Fruit fly (Drosophila melanogaster) whole organism, prepupa: ENCODE data around the gene CG18586.

Source experiments
- Blimp-1 ChIP-seq: fragments of 200-800 bp; sonication (Bioruptor generic); optimal IDR thresholded peaks from 3 replicates; lab custom pipeline; 2017; ENCODE audit warnings: missing biosample characterization, missing genetic modification characterization, mild to moderate bottlenecking, moderate library complexity, missing genetic modification reagents
- CG10631 ChIP-seq: fragments of 200-800 bp; sonication (Bioruptor generic); optimal IDR thresholded peaks from 2 replicates; lab custom pipeline; 2016; ENCODE audit warnings: missing biosample characterization, missing genetic modification characterization
- CG10669 ChIP-seq: fragments of 200-800 bp; sonication (Bioruptor generic); optimal IDR thresholded peaks from 3 replicates; lab custom pipeline; 2018; ENCODE audit warnings: missing biosample characterization, mild to moderate bottlenecking, missing genetic modification characterization, moderate library complexity
- CG11294 ChIP-seq: fragments of 200-800 bp; sonication (Bioruptor generic); IDR thresholded peaks from 2 replicates; pipeline ENCODE4 v1.3.6; 2022; ENCODE audit warnings: missing biosample characterization, missing genetic modification characterization
- CG11762 ChIP-seq: fragments of 200-800 bp; sonication (Bioruptor generic); optimal IDR thresholded peaks from 3 replicates; lab custom pipeline; 2016; ENCODE audit warnings: missing biosample characterization, missing genetic modification characterization; ENCODE audit not compliant: insufficient read depth
- CG11902 ChIP-seq: fragments of 200-800 bp; sonication (Bioruptor generic); optimal IDR thresholded peaks from 3 replicates; lab custom pipeline; 2016; ENCODE audit warnings: missing biosample characterization, missing genetic modification characterization
- CG1621 ChIP-seq: fragments of 200-800 bp; sonication (Bioruptor generic); optimal IDR thresholded peaks from 3 replicates; lab custom pipeline; 2018; ENCODE audit warnings: missing biosample characterization, mild to moderate bottlenecking, missing genetic modification characterization
- CG3032 ChIP-seq: fragments of 200-800 bp; optimal IDR thresholded peaks from 2 replicates; lab custom pipeline; 2019; ENCODE audit warnings: missing biosample characterization, mild to moderate bottlenecking, missing genetic modification characterization, moderate library complexity
- CG32006 ChIP-seq: fragments of 200-800 bp; sonication (Bioruptor generic); optimal IDR thresholded peaks from 3 replicates; lab custom pipeline; 2017; ENCODE audit warnings: missing biosample characterization, mild to moderate bottlenecking, missing genetic modification characterization
- CG34406 ChIP-seq: fragments of 200-800 bp; sonication (Bioruptor generic); optimal IDR thresholded peaks from 3 replicates; lab custom pipeline; 2016; ENCODE audit warnings: missing biosample characterization, missing genetic modification characterization
- CG3919 ChIP-seq: fragments of 200-800 bp; sonication (Bioruptor generic); optimal IDR thresholded peaks from 3 replicates; lab custom pipeline; 2016; ENCODE audit warnings: missing biosample characterization, missing genetic modification characterization
- CG4318 ChIP-seq: fragments of 200-800 bp; sonication (Bioruptor generic); optimal IDR thresholded peaks from 3 replicates; lab custom pipeline; 2017; ENCODE audit warnings: missing biosample characterization, mild to moderate bottlenecking, missing genetic modification characterization
- CG6792 ChIP-seq: fragments of 200-800 bp; sonication (Bioruptor generic); optimal IDR thresholded peaks from 3 replicates; lab custom pipeline; 2016; ENCODE audit warnings: missing biosample characterization, missing genetic modification characterization
- CG6808 ChIP-seq: fragments of 200-800 bp; sonication (Bioruptor generic); optimal IDR thresholded peaks from 3 replicates; lab custom pipeline; 2017; ENCODE audit warnings: missing biosample characterization, missing genetic modification characterization, mild to moderate bottlenecking, moderate library complexity, missing genetic modification reagents
- CG7368 ChIP-seq: fragments of 200-800 bp; sonication (Bioruptor generic); optimal IDR thresholded peaks from 3 replicates; lab custom pipeline; 2016; ENCODE audit warnings: missing biosample characterization, missing genetic modification characterization
- CG8119 ChIP-seq: fragments of 200-800 bp; sonication (Bioruptor generic); IDR thresholded peaks from 3 replicates; pipeline ENCODE4 v1.3.6; 2022; ENCODE audit warnings: missing biosample characterization, missing genetic modification characterization
- CG8319 ChIP-seq: fragments of 200-800 bp; sonication (Bioruptor generic); optimal IDR thresholded peaks from 3 replicates; lab custom pipeline; 2016; ENCODE audit warnings: missing biosample characterization, missing genetic modification characterization
- CG8632 ChIP-seq: fragments of 200-800 bp; sonication (Bioruptor generic); optimal IDR thresholded peaks from 3 replicates; lab custom pipeline; 2016; ENCODE audit warnings: missing biosample characterization, missing genetic modification characterization
- CG9139 ChIP-seq: fragments of 200-800 bp; sonication (Bioruptor generic); optimal IDR thresholded peaks from 3 replicates; lab custom pipeline; 2017; ENCODE audit warnings: missing biosample characterization, mild to moderate bottlenecking, missing genetic modification characterization
- Eip75B ChIP-seq: fragments of 200-800 bp; sonication (Bioruptor generic); optimal IDR thresholded peaks from 3 replicates; lab custom pipeline; 2016; ENCODE audit warnings: missing biosample characterization, missing genetic modification characterization
- Eip78C ChIP-seq: fragments of 200-800 bp; sonication (Bioruptor generic); peaks from one replicate; lab custom pipeline; 2016; ENCODE audit warnings: missing biosample characterization, missing genetic modification characterization
- Ets96B ChIP-seq: fragments of 200-800 bp; optimal IDR thresholded peaks from 2 replicates; lab custom pipeline; 2019; ENCODE audit warnings: missing biosample characterization, mild to moderate bottlenecking, missing genetic modification characterization, moderate library complexity
- Hr38 ChIP-seq: sonication (Bioruptor generic); optimal IDR thresholded peaks from 2 replicates; lab custom pipeline; 2016; ENCODE audit warnings: missing biosample characterization, missing genetic modification characterization
- Hr39 ChIP-seq: fragments of 200-800 bp; sonication (Bioruptor generic); optimal IDR thresholded peaks from 2 replicates; lab custom pipeline; 2016; ENCODE audit warnings: missing biosample characterization, missing genetic modification characterization
- Hr4 ChIP-seq: fragments of 200-800 bp; sonication (Bioruptor generic); optimal IDR thresholded peaks from 3 replicates; lab custom pipeline; 2016; ENCODE audit warnings: missing biosample characterization, missing genetic modification characterization
- Lpt ChIP-seq: fragments of 200-800 bp; sonication (Bioruptor generic); optimal IDR thresholded peaks from 3 replicates; lab custom pipeline; 2016; ENCODE audit warnings: missing biosample characterization, missing genetic modification characterization
- Met ChIP-seq: fragments of 200-800 bp; sonication (Bioruptor generic); optimal IDR thresholded peaks from 3 replicates; lab custom pipeline; 2016; ENCODE audit warnings: missing biosample characterization, missing genetic modification characterization
- OdsH ChIP-seq: fragments of 200-800 bp; sonication (Bioruptor generic); optimal IDR thresholded peaks from 3 replicates; lab custom pipeline; 2016; ENCODE audit warnings: missing biosample characterization, missing genetic modification characterization
- Smox ChIP-seq: fragments of 200-800 bp; sonication (Bioruptor generic); optimal IDR thresholded peaks from 3 replicates; lab custom pipeline; 2016; ENCODE audit warnings: missing biosample characterization, missing genetic modification characterization
- Sox102F ChIP-seq: fragments of 200-800 bp; sonication (Bioruptor generic); optimal IDR thresholded peaks from 2 replicates; lab custom pipeline; 2016; ENCODE audit warnings: missing biosample characterization, mild to moderate bottlenecking, missing genetic modification characterization
- Sox14 ChIP-seq: fragments of 200-800 bp; sonication (Bioruptor generic); optimal IDR thresholded peaks from 3 replicates; lab custom pipeline; 2016; ENCODE audit warnings: missing biosample characterization, missing genetic modification characterization
- achi ChIP-seq: fragments of 200-800 bp; sonication (Bioruptor generic); optimal IDR thresholded peaks from 3 replicates; lab custom pipeline; 2016; ENCODE audit warnings: missing biosample characterization, missing genetic modification characterization
- acj6 ChIP-seq: fragments of 200-800 bp; sonication (Bioruptor generic); optimal IDR thresholded peaks from 3 replicates; lab custom pipeline; 2016; ENCODE audit warnings: missing biosample characterization, missing genetic modification characterization
- cyc ChIP-seq: fragments of 200-800 bp; sonication (Bioruptor generic); optimal IDR thresholded peaks from 3 replicates; lab custom pipeline; 2016; ENCODE audit warnings: missing biosample characterization, missing genetic modification characterization
- dac ChIP-seq: fragments of 200-800 bp; sonication (Bioruptor generic); optimal IDR thresholded peaks from 2 replicates; lab custom pipeline; 2017; ENCODE audit warnings: missing biosample characterization, mild to moderate bottlenecking, missing genetic modification characterization
- dsx ChIP-seq: fragments of 200-800 bp; optimal IDR thresholded peaks from 3 replicates; lab custom pipeline; 2019; ENCODE audit warnings: missing biosample characterization, mild to moderate bottlenecking, missing genetic modification characterization, moderate library complexity; ENCODE audit not compliant: poor library complexity, severe bottlenecking
- esn ChIP-seq: fragments of 200-800 bp; sonication (Bioruptor generic); optimal IDR thresholded peaks from 2 replicates; lab custom pipeline; 2016; ENCODE audit warnings: missing biosample characterization, mild to moderate bottlenecking, missing genetic modification characterization, moderate library complexity
- fd59A ChIP-seq: fragments of 200-800 bp; sonication (Bioruptor generic); optimal IDR thresholded peaks from 2 replicates; lab custom pipeline; 2017; ENCODE audit warnings: missing biosample characterization, mild to moderate bottlenecking, missing genetic modification characterization, missing genetic modification reagents
- fd85E ChIP-seq: fragments of 200-800 bp; sonication (Bioruptor generic); optimal IDR thresholded peaks from 3 replicates; lab custom pipeline; 2016; ENCODE audit warnings: missing biosample characterization, missing genetic modification characterization
- fkh ChIP-seq: fragments of 200-800 bp; sonication (Bioruptor generic); optimal IDR thresholded peaks from 3 replicates; lab custom pipeline; 2017; ENCODE audit warnings: missing biosample characterization, mild to moderate bottlenecking, missing genetic modification characterization, moderate library complexity
- net ChIP-seq: fragments of 200-800 bp; sonication (Bioruptor generic); optimal IDR thresholded peaks from 3 replicates; lab custom pipeline; 2016; ENCODE audit warnings: missing biosample characterization, missing genetic modification characterization
- pdm3 ChIP-seq: fragments of 200-800 bp; sonication (Bioruptor generic); optimal IDR thresholded peaks from 3 replicates; lab custom pipeline; 2016; ENCODE audit warnings: missing biosample characterization, missing genetic modification characterization
- spab ChIP-seq: fragments of 200-800 bp; sonication (Bioruptor generic); optimal IDR thresholded peaks from 2 replicates; lab custom pipeline; 2017; ENCODE audit warnings: missing biosample characterization, mild to moderate bottlenecking, missing genetic modification characterization, missing genetic modification reagents
- ss ChIP-seq, 2 experiments: fragments of 200-800 bp; sonication (Bioruptor generic); optimal IDR thresholded peaks; 2 replicates in 1 of 2; 3 replicates in 1 of 2; lab custom pipeline; 2017 to 2018; ENCODE audit warnings: mild to moderate bottlenecking in 2 of 2, missing biosample characterization in 2 of 2, missing genetic modification characterization in 2 of 2, moderate library complexity in 1 of 2
- svp ChIP-seq: fragments of 200-800 bp; sonication (Bioruptor generic); peaks from one replicate; lab custom pipeline; 2016; ENCODE audit warnings: missing biosample characterization, missing genetic modification characterization
- topi ChIP-seq: fragments of 200-800 bp; sonication (Bioruptor generic); optimal IDR thresholded peaks from 3 replicates; lab custom pipeline; 2016; ENCODE audit warnings: missing biosample characterization, missing genetic modification characterization
- vri ChIP-seq: fragments of 200-800 bp; sonication (Bioruptor generic); optimal IDR thresholded peaks from 3 replicates; lab custom pipeline; 2016; ENCODE audit warnings: missing biosample characterization, mild to moderate bottlenecking, missing genetic modification characterization

The CG18586 gene

dm6 chr3L:5840847-5841246 is 32.3 kb upstream of the CG18586 start (continued):
- TF ChIP-seq CG3919 (GFP tag; lab: Kevin White, UChicago) (peak; percentile 4), CG32006 (GFP tag; lab: Kevin White, UChicago) (peak; percentile 31), spab (GFP tag; lab: Kevin White, UChicago) (peak; percentile 4), net (GFP tag; lab: Kevin White, UChicago) (no peak), CG8632 (GFP tag; lab: Kevin White, UChicago) (no peak), CG7368 (no peak), svp (GFP tag; lab: Kevin White, UChicago) (peak; percentile 53), ss (GFP tag; optimal IDR thresholded peaks at IDR 0.05; lab: Kevin White, UChicago) (no peak), dac (GFP tag; lab: Kevin White, UChicago) (no peak), Eip75B (GFP tag; lab: Kevin White, UChicago) (peak; percentile 12), fkh (GFP tag; lab: Kevin White, UChicago) (no peak), Blimp-1 (GFP tag; lab: Kevin White, UChicago) (no peak), CG6792 (GFP tag; lab: Kevin White, UChicago) (peak; percentile 3), CG8319 (GFP tag; lab: Kevin White, UChicago) (no peak), CG11902 (GFP tag; lab: Kevin White, UChicago) (peak; percentile 2), Hr39 (GFP tag; lab: Kevin White, UChicago) (peak; percentile 7), CG8119 (GFP tag; lab: Robert Waterston, UW) (no peak), esn (peak; percentile 32), Met (GFP tag; lab: Kevin White, UChicago) (no peak), Ets96B (tag; lab: Kevin White, UChicago) (peak; percentile 38), CG10631 (GFP tag; lab: Kevin White, UChicago) (peak; percentile 33), Sox102F (no peak), Sox14 (GFP tag; lab: Kevin White, UChicago) (no peak), CG34406 (GFP tag; lab: Kevin White, UChicago) (no peak), cyc (GFP tag; lab: Kevin White, UChicago) (peak; percentile 40), CG3032 (tag; lab: Kevin White, UChicago) (peak; percentile 42), CG11762 (GFP tag; lab: Kevin White, UChicago) (no peak), OdsH (GFP tag; lab: Kevin White, UChicago) (peak; percentile 28), Hr4 (GFP tag; lab: Kevin White, UChicago) (no peak), Hr38 (GFP tag; lab: Kevin White, UChicago) (no peak), vri (GFP tag; lab: Kevin White, UChicago) (no peak), acj6 (GFP tag; lab: Kevin White, UChicago) (peak; percentile 27), CG4318 (GFP tag; lab: Kevin White, UChicago) (no peak), dsx (no peak), CG9139 (GFP tag; lab: Kevin White, UChicago) (no peak), pdm3 (GFP tag; lab: Kevin White, UChicago) (no peak), fd85E (GFP tag; lab: Kevin White, UChicago) (no peak)

DNA sequence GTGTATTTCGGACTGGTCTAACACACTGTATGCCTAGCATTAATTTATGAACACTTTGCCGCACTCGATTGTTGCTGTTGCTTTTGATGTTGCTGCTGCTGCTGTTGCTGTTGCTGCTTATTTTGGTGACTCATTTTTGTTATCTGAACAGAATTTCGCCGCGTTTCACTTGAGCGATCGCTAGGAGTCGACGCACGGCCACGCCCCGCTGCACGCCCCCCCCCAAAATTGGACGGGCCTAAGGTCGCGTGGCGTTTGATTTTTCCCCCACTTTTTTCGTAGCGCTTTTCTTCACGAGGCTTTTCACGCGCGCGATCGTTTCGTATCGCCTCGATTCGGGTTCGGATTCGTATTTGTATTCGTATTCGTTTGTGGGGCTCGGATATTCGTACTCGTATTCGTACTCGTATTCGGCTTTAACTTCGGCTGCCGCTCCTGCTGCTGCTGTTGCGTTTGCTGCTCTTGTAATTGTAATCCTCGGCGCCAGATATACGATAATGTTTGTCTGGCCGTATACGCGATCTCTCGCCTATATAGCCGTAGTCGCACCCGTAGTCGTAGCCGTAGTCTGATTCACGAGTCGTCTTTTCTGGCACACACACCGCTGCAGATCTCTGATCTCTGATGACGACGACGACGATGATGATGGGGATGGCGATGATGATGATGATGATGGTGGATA is 29.1 kb upstream of the CG18586 start:
- TF ChIP-seq fd59A (GFP tag; lab: Kevin White, UChicago) = no peak
- TF ChIP-seq CG34406 (GFP tag; lab: Kevin White, UChicago) = no peak
- TF ChIP-seq Lpt = no peak
- TF ChIP-seq vri (GFP tag; lab: Kevin White, UChicago) = no peak
- no peak for TF ChIP-seq spab (GFP tag; lab: Kevin White, UChicago)
- TF ChIP-seq Eip78C (GFP tag; lab: Kevin White, UChicago) = no peak
- TF ChIP-seq Eip75B (GFP tag; lab: Kevin White, UChicago) = no peak
- no peak for TF ChIP-seq CG8632 (GFP tag; lab: Kevin White, UChicago)
- TF ChIP-seq Ets96B (tag; lab: Kevin White, UChicago) = no peak
- no peak for TF ChIP-seq Hr39 (GFP tag; lab: Kevin White, UChicago)
- TF ChIP-seq CG6808 (GFP tag; lab: Kevin White, UChicago) = no peak
- TF ChIP-seq CG9139 (GFP tag; lab: Kevin White, UChicago) = no peak
- no peak for TF ChIP-seq Sox102F
- no peak for TF ChIP-seq Smox (GFP tag; lab: Kevin White, UChicago)
- TF ChIP-seq CG10631 (GFP tag; lab: Kevin White, UChicago) = no peak
- TF ChIP-seq CG11762 (GFP tag; lab: Kevin White, UChicago) = no peak
- no peak for TF ChIP-seq Met (GFP tag; lab: Kevin White, UChicago)
- no peak for TF ChIP-seq CG4318 (GFP tag; lab: Kevin White, UChicago)
- TF ChIP-seq CG1621 (tag; lab: Kevin White, UChicago) = peak; percentile 70
- TF ChIP-seq CG11294 (GFP tag; lab: Robert Waterston, UW) = no peak
- TF ChIP-seq CG6792 (GFP tag; lab: Kevin White, UChicago) = no peak
- TF ChIP-seq CG10669 (GFP tag; lab: Kevin White, UChicago) = no peak
- TF ChIP-seq dsx = peak; percentile 19
- no peak for TF ChIP-seq CG8119 (GFP tag; lab: Robert Waterston, UW)
- no peak for TF ChIP-seq Hr4 (GFP tag; lab: Kevin White, UChicago)
- TF ChIP-seq topi (GFP tag; lab: Kevin White, UChicago) = no peak
- TF ChIP-seq achi (GFP tag; lab: Kevin White, UChicago) = no peak
